Worm (Caenorhabditis elegans) whole organism, L2 larva: ENCODE results near the gene C08F1.8.

Experiments used
- F13H6.1 ChIP-seq: sonication (generic microtip); optimal IDR thresholded peaks from 2 replicates; lab custom pipeline; 2016; ENCODE audit warnings: missing genetic modification characterization, missing compliant biosample characterization
- R02D3.7 ChIP-seq: fragments of 150-350 bp; optimal IDR thresholded peaks from 2 replicates; lab custom pipeline; 2014; ENCODE audit warnings: missing biosample characterization, missing genetic modification characterization
- ZK546.5 ChIP-seq: sonication (generic microtip); optimal IDR thresholded peaks from 2 replicates; lab custom pipeline; 2017; ENCODE audit warnings: missing biosample characterization, missing genetic modification characterization
- aly-2 ChIP-seq: fragments of 150-350 bp; optimal IDR thresholded peaks from 2 replicates; lab custom pipeline; 2014; ENCODE audit warnings: missing biosample characterization, missing genetic modification characterization
- ceh-16 ChIP-seq: fragments of 150-350 bp; optimal IDR thresholded peaks from 2 replicates; lab custom pipeline; 2014; ENCODE audit warnings: missing biosample characterization, missing genetic modification characterization
- dmd-4 ChIP-seq: sonication (generic microtip); optimal IDR thresholded peaks from 2 replicates; lab custom pipeline; 2017; ENCODE audit warnings: missing biosample characterization, missing genetic modification characterization
- elt-1 ChIP-seq: fragments of 150-350 bp; optimal IDR thresholded peaks from 2 replicates; lab custom pipeline; 2014; ENCODE audit warnings: missing biosample characterization, missing genetic modification characterization
- fos-1 ChIP-seq: fragments of 150-350 bp; optimal IDR thresholded peaks from 2 replicates; lab custom pipeline; 2014; ENCODE audit warnings: missing biosample characterization, missing genetic modification characterization
- gmeb-1 ChIP-seq: fragments of 150-350 bp; optimal IDR thresholded peaks from 2 replicates; lab custom pipeline; 2014; ENCODE audit warnings: missing biosample characterization, missing genetic modification characterization
- lsy-2 ChIP-seq, 2 experiments: fragments of 150-350 bp in 1 of 2; sonication (generic microtip) in 1 of 2; optimal IDR thresholded peaks; 2 replicates each; lab custom pipeline; 2014 to 2017; ENCODE audit warnings: missing biosample characterization in 2 of 2, missing genetic modification characterization in 2 of 2
- mab-5 ChIP-seq: fragments of 150-350 bp; optimal IDR thresholded peaks from 2 replicates; lab custom pipeline; 2014; ENCODE audit warnings: missing biosample characterization, missing genetic modification characterization
- nhr-11 ChIP-seq: fragments of 150-350 bp; optimal IDR thresholded peaks from 2 replicates; lab custom pipeline; 2014; ENCODE audit warnings: missing biosample characterization, missing genetic modification characterization
- nhr-129 ChIP-seq: fragments of 150-350 bp; optimal IDR thresholded peaks from 2 replicates; lab custom pipeline; 2014; ENCODE audit warnings: missing biosample characterization, missing genetic modification characterization
- skn-1 ChIP-seq: sonication (generic microtip); optimal IDR thresholded peaks from 2 replicates; lab custom pipeline; 2017; ENCODE audit warnings: missing biosample characterization, missing genetic modification characterization
- sma-9 ChIP-seq, 2 experiments: fragments of 150-350 bp in 1 of 2; sonication (generic microtip) in 1 of 2; optimal IDR thresholded peaks; 2 replicates each; lab custom pipeline; 2014 to 2016; ENCODE audit warnings: missing genetic modification characterization in 2 of 2, mild to moderate bottlenecking in 1 of 2, missing biosample characterization in 1 of 2, missing compliant biosample characterization in 1 of 2, missing genetic modification reagents in 1 of 2, moderate library complexity in 1 of 2
- unc-62 ChIP-seq: fragments of 150-350 bp; optimal IDR thresholded peaks from 2 replicates; lab custom pipeline; 2014; ENCODE audit warnings: missing biosample characterization, missing genetic modification reagents, missing genetic modification characterization
- zag-1 ChIP-seq: fragments of 150-350 bp; optimal IDR thresholded peaks from 2 replicates; lab custom pipeline; 2014; ENCODE audit warnings: missing biosample characterization, missing genetic modification characterization
- ztf-11 ChIP-seq: sonication (generic microtip); optimal IDR thresholded peaks from 2 replicates; lab custom pipeline; 2017; ENCODE audit warnings: missing biosample characterization, missing genetic modification characterization

Gene C08F1.8

DNA sequence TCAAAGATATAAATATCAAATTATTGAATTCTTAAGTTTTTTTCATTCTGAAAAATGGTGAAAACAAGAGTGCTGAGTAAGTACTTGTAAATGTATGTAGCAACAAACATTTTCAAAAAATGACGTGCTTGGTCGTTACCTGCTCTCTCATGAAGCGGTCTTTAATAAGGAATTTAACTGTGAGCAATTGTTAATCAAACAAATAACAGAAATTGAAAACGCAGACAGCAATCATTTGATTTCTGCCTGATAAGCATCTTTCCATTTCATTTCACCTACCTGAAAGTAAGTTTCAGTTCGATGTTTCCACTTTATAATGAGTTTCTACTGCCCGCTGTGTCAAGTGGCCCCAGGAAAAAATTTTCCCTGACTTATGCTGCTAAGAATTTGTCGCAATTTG, 45.0 kb downstream of the C08F1.8 start, which contains the start of gene math-28:
math-28 (plus strand) TSS at position 301 of the 400 bp plus-strand sequence.
- no peak for TF ChIP-seq skn-1 (tag; lab: Kevin White, UChicago)
- no peak for TF ChIP-seq ZK546.5 (tag; lab: Kevin White, UChicago)
- no peak for TF ChIP-seq R02D3.7
- TF ChIP-seq ceh-16 (tag; lab: Kevin White, UChicago) = no peak
- no peak for TF ChIP-seq unc-62 (GFP tag; lab: Kevin White, UChicago)
- no peak for TF ChIP-seq lsy-2 (tag; optimal IDR thresholded peaks at IDR 0.05; lab: Kevin White, UChicago)

DNA sequence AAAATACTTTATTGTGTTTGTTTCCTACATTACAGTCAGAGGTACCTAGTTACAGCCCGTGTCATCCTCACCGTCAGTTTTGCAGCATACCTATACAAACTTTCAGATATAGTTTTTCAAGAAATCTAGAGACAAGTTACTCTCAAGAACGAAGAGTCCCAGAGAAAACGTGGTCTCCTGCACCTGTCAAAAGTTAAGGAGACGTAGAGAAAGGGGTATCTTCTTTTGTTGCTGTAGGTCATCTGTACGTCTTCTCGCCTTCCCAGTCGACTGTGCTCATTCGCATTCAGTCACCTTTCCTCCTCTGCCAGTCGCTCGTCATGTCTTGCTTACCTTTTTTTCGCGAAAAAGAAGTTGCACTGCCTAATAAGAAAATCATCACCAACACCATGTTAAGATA, 46.6 kb downstream of the C08F1.8 start, which contains the start of gene F36H5.4:
F36H5.4 (plus strand) TSS at position 301 of the 400 bp plus-strand sequence.
- TF ChIP-seq mab-5 (tag; lab: Kevin White, UChicago) = no peak
- no peak for TF ChIP-seq nhr-11 (tag; lab: Kevin White, UChicago)
- no peak for TF ChIP-seq nhr-129 (tag; lab: Kevin White, UChicago)
- TF ChIP-seq elt-1 = no peak
- TF ChIP-seq zag-1 (tag; lab: Kevin White, UChicago) = no peak
- no peak for TF ChIP-seq lsy-2 (tag; optimal IDR thresholded peaks at IDR 0.05; lab: Kevin White, UChicago)
- TF ChIP-seq aly-2 (tag; lab: Kevin White, UChicago) = no peak
- no peak for TF ChIP-seq skn-1 (tag; lab: Kevin White, UChicago)
- TF ChIP-seq fos-1 = no peak
- no peak for TF ChIP-seq sma-9 (GFP tag; optimal IDR thresholded peaks at IDR 0.05; lab: Kevin White, UChicago)
- no peak for TF ChIP-seq sma-9 (tag; optimal IDR thresholded peaks at IDR 0.05; lab: Kevin White, UChicago)

DNA sequence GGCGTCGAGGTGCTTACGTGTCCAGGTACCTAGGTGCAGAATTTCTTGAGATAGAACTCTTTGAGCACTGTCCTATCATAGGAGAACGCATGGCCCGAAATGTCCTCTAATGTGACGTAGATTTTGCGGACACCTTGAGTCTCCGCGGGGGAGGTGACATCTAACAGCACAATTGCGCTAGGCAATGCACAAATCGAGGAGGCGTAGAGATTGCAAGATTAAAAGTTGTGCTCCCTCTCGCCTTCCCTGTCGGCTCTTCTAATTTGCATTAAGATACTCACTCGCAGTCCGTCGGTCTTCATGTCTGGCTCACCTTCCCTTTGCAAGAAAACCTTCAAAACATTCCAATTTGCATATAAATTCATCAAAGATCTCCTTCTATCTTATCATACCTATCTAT, 48.5 kb downstream of the C08F1.8 start, which contains the start of gene F36H5.18:
F36H5.18 (plus strand) TSS at position 301 of the 400 bp plus-strand sequence.
- TF ChIP-seq aly-2 (tag; lab: Kevin White, UChicago) (no peak), ztf-11 (tag; lab: Kevin White, UChicago) (no peak), dmd-4 (no peak), gmeb-1 (no peak), F13H6.1 (tag; lab: Kevin White, UChicago) (no peak), ZK546.5 (tag; lab: Kevin White, UChicago) (no peak)
- TF ChIP-seq, all 48 proteins: peak for 0
